Worm (Caenorhabditis elegans) whole organism, L4 larva: ENCODE measurements around the gene nhx-9.

Experiments used
- D1046.2 ChIP-seq: fragments of 200-800 bp; sonication (Bioruptor generic); IDR thresholded peaks from 2 replicates; pipeline ENCODE4 v1.3.6; 2022; ENCODE audit warnings: missing genetic modification characterization, missing compliant biosample characterization
- F10B5.3 ChIP-seq: sonication (generic microtip); optimal IDR thresholded peaks from 2 replicates; lab custom pipeline; 2016; ENCODE audit warnings: mild to moderate bottlenecking, missing genetic modification characterization, missing compliant biosample characterization
- F26F4.8 ChIP-seq: fragments of 200-800 bp; sonication (Bioruptor generic); conservative IDR thresholded peaks from 2 replicates; pipeline ENCODE4 v1.3.6; 2022; ENCODE audit warnings: missing genetic modification characterization, missing compliant biosample characterization
- F37D6.2 ChIP-seq: sonication (generic microtip); optimal IDR thresholded peaks from 2 replicates; lab custom pipeline; 2016; ENCODE audit warnings: mild to moderate bottlenecking, missing genetic modification characterization, missing compliant biosample characterization
- F44E2.7 ChIP-seq: fragments of 200-800 bp; sonication (Bioruptor generic); IDR thresholded peaks from 2 replicates; pipeline ENCODE4 v2.1.2; 2022; ENCODE audit warnings: missing genetic modification characterization, missing compliant biosample characterization
- F49E8.2 ChIP-seq: sonication (generic microtip); optimal IDR thresholded peaks from 2 replicates; lab custom pipeline; 2016; ENCODE audit warnings: missing compliant biosample characterization, mild to moderate bottlenecking, missing genetic modification characterization, borderline replicate concordance
- T26A8.4 ChIP-seq: fragments of 200-800 bp; sonication (Bioruptor generic); IDR thresholded peaks from 2 replicates; pipeline ENCODE4 v1.3.6; 2022; ENCODE audit warnings: missing genetic modification characterization, missing compliant biosample characterization
- ZK337.2 ChIP-seq: fragments of 200-800 bp; sonication (Bioruptor generic); IDR thresholded peaks from 2 replicates; pipeline ENCODE4 v1.3.6; 2022; ENCODE audit warnings: missing genetic modification reagents, missing genetic modification characterization, missing compliant biosample characterization
- aly-2 ChIP-seq: sonication (generic microtip); optimal IDR thresholded peaks from 2 replicates; lab custom pipeline; 2018; ENCODE audit warnings: missing biosample characterization, missing genetic modification characterization
- arid-1 ChIP-seq: fragments of 200-800 bp; sonication (Bioruptor generic); conservative IDR thresholded peaks from 2 replicates; pipeline ENCODE4 v1.3.6; 2022; ENCODE audit warnings: missing genetic modification reagents, missing genetic modification characterization, missing compliant biosample characterization
- attf-4 ChIP-seq: sonication (generic microtip); optimal IDR thresholded peaks from 3 replicates; lab custom pipeline; 2017; ENCODE audit warnings: missing biosample characterization, missing genetic modification characterization
- ceh-20 ChIP-seq: fragments of 200-800 bp; sonication (Bioruptor generic); IDR thresholded peaks from 2 replicates; pipeline ENCODE4 v1.3.6; 2022; ENCODE audit warnings: missing genetic modification reagents, missing genetic modification characterization, missing compliant biosample characterization
- ceh-32 ChIP-seq: sonication (generic microtip); optimal IDR thresholded peaks from 2 replicates; lab custom pipeline; 2016; ENCODE audit warnings: mild to moderate bottlenecking, missing genetic modification characterization, missing compliant biosample characterization; ENCODE audit not compliant: poor library complexity
- ceh-82 ChIP-seq: sonication (generic microtip); optimal IDR thresholded peaks from 2 replicates; lab custom pipeline; 2017; ENCODE audit warnings: missing biosample characterization, missing genetic modification characterization
- cey-2 ChIP-seq: sonication (generic microtip); optimal IDR thresholded peaks from 3 replicates; lab custom pipeline; 2017; ENCODE audit warnings: missing genetic modification characterization, mild to moderate bottlenecking, missing compliant biosample characterization, antibody characterized with exemption, borderline replicate concordance; ENCODE audit not compliant: insufficient read depth
- ctbp-1 ChIP-seq: fragments of 200-800 bp; sonication (Bioruptor generic); IDR thresholded peaks from 2 replicates; pipeline ENCODE4 v1.3.6; 2022; ENCODE audit warnings: missing genetic modification reagents, missing genetic modification characterization, missing compliant biosample characterization
- daf-12 ChIP-seq: fragments of 150-350 bp; optimal IDR thresholded peaks from 2 replicates; lab custom pipeline; 2014; ENCODE audit warnings: missing biosample characterization, missing genetic modification reagents, missing genetic modification characterization
- daf-19 ChIP-seq: fragments of 200-800 bp; sonication (Bioruptor generic); conservative IDR thresholded peaks from 2 replicates; pipeline ENCODE4 v1.3.6; 2022; ENCODE audit warnings: missing genetic modification characterization, missing compliant biosample characterization
- dmd-9 ChIP-seq: fragments of 200-800 bp; sonication (Bioruptor generic); IDR thresholded peaks from 2 replicates; pipeline ENCODE4 v1.3.6; 2022; ENCODE audit warnings: missing genetic modification reagents, missing genetic modification characterization, missing compliant biosample characterization
- dve-1 ChIP-seq: sonication (generic microtip); optimal IDR thresholded peaks from 2 replicates; lab custom pipeline; 2017; ENCODE audit warnings: antibody characterized with exemption, mild to moderate bottlenecking, missing genetic modification characterization, missing compliant biosample characterization; ENCODE audit not compliant: insufficient read depth
- fkh-10 ChIP-seq: fragments of 150-350 bp; optimal IDR thresholded peaks from 2 replicates; lab custom pipeline; 2014; ENCODE audit warnings: missing biosample characterization, missing genetic modification reagents, missing genetic modification characterization
- hlh-11 ChIP-seq: fragments of 200-800 bp; sonication (Bioruptor generic); optimal IDR thresholded peaks from 2 replicates; lab custom pipeline; 2018; ENCODE audit warnings: mild to moderate bottlenecking, missing genetic modification characterization, missing compliant biosample characterization
- lin-1 ChIP-seq: fragments of 200-800 bp; sonication (Bioruptor generic); IDR thresholded peaks from 2 replicates; pipeline ENCODE4 v1.3.6; 2022; ENCODE audit warnings: missing genetic modification reagents, missing genetic modification characterization, missing compliant biosample characterization
- lin-15B ChIP-seq: fragments of 150-350 bp; sonication (generic microtip); optimal IDR thresholded peaks from 3 replicates; lab custom pipeline; 2014; ENCODE audit warnings: missing biosample characterization, missing genetic modification characterization
- lin-38 ChIP-seq: fragments of 200-800 bp; sonication (Bioruptor generic); IDR thresholded peaks from 2 replicates; pipeline ENCODE4 v1.3.6; 2022; ENCODE audit warnings: missing genetic modification reagents, missing genetic modification characterization, missing compliant biosample characterization
- lir-3 ChIP-seq: sonication (generic microtip); optimal IDR thresholded peaks from 2 replicates; lab custom pipeline; 2016; ENCODE audit warnings: mild to moderate bottlenecking, missing genetic modification characterization, missing compliant biosample characterization
- madf-5 ChIP-seq, 2 experiments: fragments of 200-800 bp; sonication (Bioruptor generic); IDR thresholded peaks; 2 replicates each; pipeline ENCODE4 v1.3.6; 2022; ENCODE audit warnings: missing compliant biosample characterization in 2 of 2, missing genetic modification characterization in 2 of 2
- madf-9 ChIP-seq: fragments of 200-800 bp; sonication (Bioruptor generic); conservative IDR thresholded peaks from 2 replicates; pipeline ENCODE4 v1.3.6; 2022; ENCODE audit warnings: missing genetic modification reagents, missing genetic modification characterization, missing compliant biosample characterization
- mxl-3 ChIP-seq: fragments of 200-800 bp; sonication (Bioruptor generic); optimal IDR thresholded peaks from 2 replicates; lab custom pipeline; 2018; ENCODE audit warnings: mild to moderate bottlenecking, missing genetic modification characterization, missing compliant biosample characterization
- nhr-11 ChIP-seq: fragments of 150-350 bp; optimal IDR thresholded peaks from 2 replicates; lab custom pipeline; 2014; ENCODE audit warnings: missing biosample characterization, missing genetic modification characterization
- nhr-111 ChIP-seq: fragments of 200-800 bp; sonication (Bioruptor generic); optimal IDR thresholded peaks from 2 replicates; lab custom pipeline; 2018; ENCODE audit warnings: mild to moderate bottlenecking, missing genetic modification characterization, missing compliant biosample characterization
- nhr-25 ChIP-seq: sonication (generic microtip); optimal IDR thresholded peaks from 2 replicates; lab custom pipeline; 2017; ENCODE audit warnings: missing genetic modification characterization, mild to moderate bottlenecking, missing compliant biosample characterization, antibody characterized with exemption, moderate library complexity, borderline replicate concordance; ENCODE audit not compliant: insufficient read depth
- nhr-28 ChIP-seq: fragments of 150-350 bp; optimal IDR thresholded peaks from 2 replicates; lab custom pipeline; 2014; ENCODE audit warnings: missing biosample characterization, missing genetic modification characterization
- nhr-41 ChIP-seq: fragments of 200-800 bp; sonication (Bioruptor generic); IDR thresholded peaks from 2 replicates; pipeline ENCODE4 v1.3.6; 2022; ENCODE audit warnings: missing genetic modification reagents, missing genetic modification characterization, missing compliant biosample characterization
- nhr-48 ChIP-seq: sonication (generic microtip); optimal IDR thresholded peaks from 2 replicates; lab custom pipeline; 2016; ENCODE audit warnings: mild to moderate bottlenecking, missing genetic modification characterization, missing compliant biosample characterization
- nhr-77 ChIP-seq: fragments of 150-350 bp; optimal IDR thresholded peaks from 2 replicates; lab custom pipeline; 2014; ENCODE audit warnings: missing biosample characterization, missing genetic modification characterization
- php-3 ChIP-seq: fragments of 200-800 bp; sonication (Bioruptor generic); IDR thresholded peaks from 2 replicates; pipeline ENCODE4 v1.3.6; 2022; ENCODE audit warnings: missing genetic modification reagents, missing genetic modification characterization, missing compliant biosample characterization
- pqm-1 ChIP-seq: sonication (generic microtip); optimal IDR thresholded peaks from 2 replicates; lab custom pipeline; 2017; ENCODE audit warnings: missing biosample characterization, missing genetic modification characterization
- rbr-2 ChIP-seq: sonication (generic microtip); optimal IDR thresholded peaks from 2 replicates; lab custom pipeline; 2016; ENCODE audit warnings: missing genotype, missing genetic modification characterization, missing compliant biosample characterization
- saeg-2 ChIP-seq: fragments of 200-800 bp; sonication (Bioruptor generic); IDR thresholded peaks from 2 replicates; pipeline ENCODE4 v1.3.6; 2022; ENCODE audit warnings: missing genetic modification reagents, missing genetic modification characterization, missing compliant biosample characterization
- sdz-12 ChIP-seq: fragments of 200-800 bp; sonication (Bioruptor generic); optimal IDR thresholded peaks from 2 replicates; lab custom pipeline; 2018; ENCODE audit warnings: mild to moderate bottlenecking, missing genetic modification characterization, missing compliant biosample characterization
- snpc-4 ChIP-seq: fragments of 150-350 bp; optimal IDR thresholded peaks from 2 replicates; lab custom pipeline; 2014; ENCODE audit warnings: missing biosample characterization, missing genetic modification characterization
- spr-3 ChIP-seq: fragments of 200-800 bp; sonication (Bioruptor generic); optimal IDR thresholded peaks from 2 replicates; lab custom pipeline; 2018; ENCODE audit warnings: mild to moderate bottlenecking, missing genetic modification characterization, missing compliant biosample characterization
- tra-1 ChIP-seq: fragments of 200-800 bp; sonication (Bioruptor generic); IDR thresholded peaks from 2 replicates; pipeline ENCODE4 v1.3.6; 2022; ENCODE audit warnings: missing genetic modification reagents, missing genetic modification characterization, missing compliant biosample characterization
- unc-130 ChIP-seq: sonication (generic microtip); optimal IDR thresholded peaks from 2 replicates; lab custom pipeline; 2016; ENCODE audit warnings: missing genetic modification reagents, missing genetic modification characterization, missing compliant biosample characterization
- unc-62 ChIP-seq, 3 experiments: fragments of 150-350 bp in 1 of 3; sonication (generic microtip); optimal IDR thresholded peaks in 2 of 3; peaks in 1 of 3; 1 replicate in 1 of 3; 2 replicates in 2 of 3; lab custom pipeline; 2014 to 2017; ENCODE audit warnings: missing biosample characterization in 3 of 3, missing genetic modification characterization in 3 of 3, missing genetic modification reagents in 3 of 3, missing genotype in 1 of 3
- vab-7 ChIP-seq: fragments of 200-800 bp; sonication (Bioruptor generic); IDR thresholded peaks from 2 replicates; pipeline ENCODE4 v1.3.6; 2022; ENCODE audit warnings: missing genetic modification reagents, missing genetic modification characterization, missing compliant biosample characterization
- zip-2 ChIP-seq: fragments of 150-350 bp; optimal IDR thresholded peaks from 2 replicates; lab custom pipeline; 2014; ENCODE audit warnings: missing biosample characterization, missing genetic modification characterization

The nhx-9 gene

DNA sequence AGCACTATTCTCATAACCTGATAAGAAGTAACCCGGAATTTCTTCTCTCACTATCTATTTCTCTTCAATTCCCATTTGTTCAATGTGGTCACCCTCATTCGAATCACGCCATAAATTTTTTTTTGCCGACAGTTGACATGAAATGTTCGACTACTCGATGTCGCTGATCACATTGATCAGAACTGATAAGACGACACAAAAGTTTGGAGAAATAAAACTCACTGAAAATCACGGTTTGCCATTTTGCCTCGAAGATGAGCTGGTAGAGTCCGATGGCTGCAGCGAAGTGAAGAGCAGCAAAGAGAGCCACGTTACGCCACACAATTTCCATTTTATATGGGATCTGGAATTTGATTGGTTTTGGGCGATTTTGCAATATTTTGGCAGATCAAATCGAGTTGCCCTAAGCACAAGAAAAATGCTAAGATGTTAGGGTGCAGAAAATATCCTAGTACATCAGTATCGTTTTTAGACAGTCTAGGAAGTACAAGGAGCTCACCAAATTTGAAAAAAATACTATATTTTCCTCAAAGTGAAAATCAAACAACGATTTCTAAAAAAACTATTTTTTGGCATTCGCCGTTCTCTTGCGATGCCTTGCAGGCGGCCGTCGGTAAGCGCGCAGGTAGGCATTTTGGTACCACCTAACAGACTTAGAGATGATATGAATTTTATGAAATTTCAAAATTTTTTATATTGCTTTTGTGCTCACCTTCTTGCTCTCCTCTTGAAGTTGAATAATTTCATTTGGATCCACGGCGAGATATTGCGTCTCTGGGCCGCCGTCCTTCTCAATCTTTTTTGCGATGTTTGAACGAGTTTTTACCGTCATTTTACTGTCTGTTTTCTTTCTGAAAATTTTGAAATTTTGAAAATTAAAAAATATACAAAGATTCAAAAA, 15.6 kb upstream of the nhx-9 start, which contains the start of gene fat-6:
Gene fat-6, minus strand, starts transcription at position 851 of the 901 bp plus-strand sequence.
- TF ChIP-seq ctbp-1 (GFP tag; lab: Robert Waterston, UW) (no peak), zip-2 (tag; lab: Kevin White, UChicago) (no peak), aly-2 (tag; lab: Kevin White, UChicago) (no peak), nhr-77 (tag; lab: Kevin White, UChicago) (peak; percentile 81), daf-12 (tag; lab: Kevin White, UChicago) (no peak), snpc-4 (tag; lab: Kevin White, UChicago) (no peak), F44E2.7 (no peak), sdz-12 (GFP tag; lab: Kevin White, UChicago) (no peak), lin-38 (GFP tag; lab: Robert Waterston, UW) (peak; percentile 35), fkh-10 (GFP tag; lab: Kevin White, UChicago) (no peak), saeg-2 (GFP tag; lab: Robert Waterston, UW) (no peak), dve-1 (tag; lab: Kevin White, UChicago) (peak; percentile 55), nhr-25 (tag; lab: Kevin White, UChicago) (no peak), D1046.2 (0 out of 2 replicates have a peak, but pooled peaks have one; percentile 14), ceh-82 (no peak), rbr-2 (peak; percentile 11), unc-130 (GFP tag; lab: Kevin White, UChicago) (no peak), hlh-11 (tag; lab: Kevin White, UChicago) (peak; percentile 46), ZK337.2 (peak; percentile 9; the same call in 1 of the 2 replicates), madf-9 (no peak), daf-19 (GFP tag; lab: Robert Waterston, UW) (peak; percentile 44; the same call in 1 of the 2 replicates), lir-3 (tag; lab: Kevin White, UChicago) (no peak), attf-4 (tag; lab: Kevin White, UChicago) (no peak), ceh-20 (GFP tag; lab: Robert Waterston, UW) (no peak), nhr-48 (peak; percentile 38), spr-3 (GFP tag; lab: Kevin White, UChicago) (no peak), lin-1 (GFP tag; lab: Robert Waterston, UW) (peak; percentile 21; the same call in 1 of the 2 replicates), mxl-3 (GFP tag; lab: Kevin White, UChicago) (peak; percentile 16), nhr-111 (no peak), vab-7 (GFP tag; lab: Robert Waterston, UW) (no peak), arid-1 (no peak), lin-15B (no peak), nhr-28 (tag; lab: Kevin White, UChicago) (peak; percentile 84), F37D6.2 (tag; lab: Kevin White, UChicago) (no peak), F26F4.8 (GFP tag; lab: Robert Waterston, UW) (no peak), pqm-1 (no peak), php-3 (GFP tag; lab: Robert Waterston, UW) (peak; percentile 28; the same call in 1 of the 2 replicates), dmd-9 (no peak), unc-62 (GFP tag; optimal IDR thresholded peaks at IDR 0.05 in 1 of 2; lab: Kevin White, UChicago) (peak in 1 of 2 experiments; percentile 62), unc-62 (tag; optimal IDR thresholded peaks at IDR 0.05; lab: Kevin White, UChicago) (no peak), nhr-11 (tag; lab: Kevin White, UChicago) (no peak), T26A8.4 (GFP tag; lab: Robert Waterston, UW) (peak; percentile 30; the same call in 1 of the 2 replicates), tra-1 (GFP tag; lab: Robert Waterston, UW) (no peak), F10B5.3 (tag; lab: Kevin White, UChicago) (no peak), ceh-32 (no peak), madf-5 (GFP tag; IDR thresholded peaks at IDR 0.05; lab: Robert Waterston, UW) (0 out of 4 replicates have a peak, but pooled peaks of 1 of the 2 experiments have one; percentile 51), cey-2 (peak; percentile 75), nhr-41 (no peak), F49E8.2 (tag; lab: Kevin White, UChicago) (no peak)
